Fruit fly (Drosophila melanogaster) whole organism, pupa: Measurements from ENCODE around the gene SclA.

Source experiments
- Ets98B ChIP-seq: fragments of 200-800 bp; sonication (Bioruptor generic); IDR thresholded peaks from 2 replicates; pipeline ENCODE4 v1.3.6; 2022; ENCODE audit warnings: missing biosample characterization, missing genetic modification characterization
- rn ChIP-seq: fragments of 200-800 bp; sonication (Bioruptor generic); IDR thresholded peaks from 2 replicates; pipeline ENCODE4 v1.3.6; 2022; ENCODE audit warnings: missing biosample characterization, missing genetic modification characterization

DNA sequence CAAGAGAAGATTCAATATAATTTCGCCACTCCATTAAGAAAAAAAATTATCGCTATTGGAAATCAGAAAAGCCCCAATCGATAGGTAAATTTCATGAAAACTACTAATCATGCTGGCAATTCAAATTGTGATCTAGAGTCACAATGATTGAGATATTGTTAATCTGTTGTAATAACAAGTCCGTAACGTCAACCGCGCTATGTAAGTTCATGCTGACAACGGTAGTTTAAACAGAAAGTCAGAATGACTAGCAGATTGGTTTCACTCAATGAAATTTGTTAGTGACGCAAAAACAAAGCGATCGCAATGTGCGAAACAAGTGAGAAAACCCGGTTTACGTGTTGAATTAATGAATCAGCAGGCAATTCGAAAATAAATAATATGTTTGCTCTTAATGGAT is 19.4 kb downstream of the SclA start:
- TF ChIP-seq Ets98B (GFP tag; lab: Robert Waterston, UW) (no peak), rn (no peak)
